Worm (Caenorhabditis elegans) whole organism, L3 larva: Measurements from ENCODE around the gene fbxb-15.
A peak's percentile ranks its signal among the peaks of the same experiment; 100 is the strongest.

Experiments
- R02D3.7 ChIP-seq: fragments of 150-350 bp; optimal IDR thresholded peaks from 2 replicates; lab custom pipeline; 2014; ENCODE audit warnings: missing biosample characterization, missing genetic modification characterization
- aly-2 ChIP-seq: fragments of 150-350 bp; optimal IDR thresholded peaks from 2 replicates; lab custom pipeline; 2014; ENCODE audit warnings: missing biosample characterization, missing genetic modification characterization
- ama-1 ChIP-seq: fragments of 150-350 bp; optimal IDR thresholded peaks from 2 replicates; lab custom pipeline; 2018
- ceh-16 ChIP-seq: sonication (generic microtip); optimal IDR thresholded peaks from 2 replicates; lab custom pipeline; 2017; ENCODE audit warnings: missing biosample characterization, missing genetic modification characterization
- ceh-28 ChIP-seq: fragments of 150-350 bp; optimal IDR thresholded peaks from 2 replicates; lab custom pipeline; 2014; ENCODE audit warnings: missing biosample characterization, missing genetic modification reagents, missing genetic modification characterization
- ceh-82 ChIP-seq: fragments of 150-350 bp; optimal IDR thresholded peaks from 2 replicates; lab custom pipeline; 2014; ENCODE audit warnings: missing biosample characterization, missing genetic modification characterization
- ceh-9 ChIP-seq: sonication (generic microtip); optimal IDR thresholded peaks from 2 replicates; lab custom pipeline; 2018; ENCODE audit warnings: missing biosample characterization, missing genetic modification characterization
- egl-27 ChIP-seq: sonication (generic microtip); optimal IDR thresholded peaks from 4 replicates; lab custom pipeline; 2017; ENCODE audit warnings: missing biosample characterization, missing genetic modification reagents, missing genetic modification characterization
- egl-5 ChIP-seq: fragments of 150-350 bp; optimal IDR thresholded peaks from 2 replicates; lab custom pipeline; 2017; ENCODE audit warnings: missing biosample characterization, missing genetic modification reagents, missing genetic modification characterization, inconsistent platforms
- elt-1 ChIP-seq: fragments of 150-350 bp; optimal IDR thresholded peaks from 2 replicates; lab custom pipeline; 2014; ENCODE audit warnings: missing biosample characterization, missing genetic modification characterization
- elt-2 ChIP-seq: sonication (generic microtip); optimal IDR thresholded peaks from 2 replicates; lab custom pipeline; 2016; ENCODE audit warnings: missing genetic modification reagents, mild to moderate bottlenecking, missing genetic modification characterization, missing compliant biosample characterization
- elt-3 ChIP-seq, 3 experiments: fragments of 150-350 bp in 1 of 3; sonication (generic microtip) in 2 of 3; optimal IDR thresholded peaks; 2 replicates in 2 of 3; 4 replicates in 1 of 3; lab custom pipeline; 2014 to 2017; ENCODE audit warnings: missing biosample characterization in 3 of 3, missing genetic modification characterization in 3 of 3
- fkh-10 ChIP-seq: sonication (generic microtip); optimal IDR thresholded peaks from 2 replicates; lab custom pipeline; 2017; ENCODE audit warnings: missing biosample characterization, missing genetic modification reagents, missing genetic modification characterization
- fkh-2 ChIP-seq: fragments of 150-350 bp; optimal IDR thresholded peaks from 2 replicates; lab custom pipeline; 2014; ENCODE audit warnings: missing biosample characterization, missing genetic modification reagents, missing genetic modification characterization
- fos-1 ChIP-seq: fragments of 150-350 bp; optimal IDR thresholded peaks from 2 replicates; lab custom pipeline; 2014; ENCODE audit warnings: missing biosample characterization, missing genetic modification characterization
- hmg-11 ChIP-seq: sonication (generic microtip); optimal IDR thresholded peaks from 2 replicates; lab custom pipeline; 2016; ENCODE audit warnings: missing genetic modification characterization, missing compliant biosample characterization
- jun-1 ChIP-seq: fragments of 150-350 bp; optimal IDR thresholded peaks from 2 replicates; lab custom pipeline; 2014; ENCODE audit warnings: missing biosample characterization, missing genetic modification reagents, missing genetic modification characterization
- lin-39 ChIP-seq: fragments of 150-350 bp; optimal IDR thresholded peaks from 2 replicates; lab custom pipeline; 2018; ENCODE audit warnings: missing biosample characterization, missing genetic modification reagents, missing genetic modification characterization
- lsy-12 ChIP-seq: sonication (generic microtip); optimal IDR thresholded peaks from 2 replicates; lab custom pipeline; 2016; ENCODE audit warnings: mild to moderate bottlenecking, missing genetic modification characterization, missing compliant biosample characterization
- mdl-1 ChIP-seq: fragments of 150-350 bp; optimal IDR thresholded peaks from 2 replicates; lab custom pipeline; 2014; ENCODE audit warnings: missing biosample characterization, missing genetic modification characterization
- mml-1 ChIP-seq: fragments of 150-350 bp; sonication (generic microtip); optimal IDR thresholded peaks from 3 replicates; lab custom pipeline; 2014; ENCODE audit warnings: missing biosample characterization, missing genetic modification characterization
- nfya-1 ChIP-seq: sonication (generic microtip); optimal IDR thresholded peaks from 2 replicates; lab custom pipeline; 2017; ENCODE audit warnings: missing genetic modification characterization, mild to moderate bottlenecking, missing compliant biosample characterization, antibody characterized with exemption, moderate library complexity; ENCODE audit not compliant: insufficient read depth
- nhr-12 ChIP-seq: fragments of 150-350 bp; optimal IDR thresholded peaks from 2 replicates; lab custom pipeline; 2014; ENCODE audit warnings: missing biosample characterization, missing genetic modification characterization
- nhr-23 ChIP-seq: fragments of 150-350 bp; optimal IDR thresholded peaks from 2 replicates; lab custom pipeline; 2014; ENCODE audit warnings: missing biosample characterization, missing genetic modification reagents, missing genetic modification characterization
- nhr-237 ChIP-seq: fragments of 150-350 bp; optimal IDR thresholded peaks from 2 replicates; lab custom pipeline; 2014; ENCODE audit warnings: missing biosample characterization, missing genetic modification characterization
- nhr-25 ChIP-seq: sonication (generic microtip); optimal IDR thresholded peaks from 2 replicates; lab custom pipeline; 2017; ENCODE audit warnings: missing biosample characterization, missing genetic modification characterization
- nhr-43 ChIP-seq: sonication (generic microtip); optimal IDR thresholded peaks from 2 replicates; lab custom pipeline; 2016; ENCODE audit warnings: mild to moderate bottlenecking, missing genetic modification characterization, missing compliant biosample characterization; ENCODE audit not compliant: poor library complexity, severe bottlenecking
- nhr-67 ChIP-seq: fragments of 150-350 bp; optimal IDR thresholded peaks from 2 replicates; lab custom pipeline; 2014; ENCODE audit warnings: missing biosample characterization, missing genetic modification characterization
- nhr-76 ChIP-seq: fragments of 150-350 bp; sonication (generic microtip); optimal IDR thresholded peaks from 5 replicates; lab custom pipeline; 2014; ENCODE audit warnings: missing biosample characterization, missing genetic modification characterization
- pha-4 ChIP-seq: fragments of 150-350 bp; optimal IDR thresholded peaks from 2 replicates; lab custom pipeline; 2014; ENCODE audit warnings: missing biosample characterization, missing genetic modification reagents, missing genetic modification characterization
- pqm-1 ChIP-seq: fragments of 150-350 bp; optimal IDR thresholded peaks from 2 replicates; lab custom pipeline; 2017; ENCODE audit warnings: missing biosample characterization, missing genetic modification characterization, inconsistent platforms
- sea-2 ChIP-seq: fragments of 150-350 bp; sonication (generic microtip); optimal IDR thresholded peaks from 4 replicates; lab custom pipeline; 2014; ENCODE audit warnings: missing biosample characterization, missing genetic modification reagents, missing genetic modification characterization
- skn-1 ChIP-seq: fragments of 150-350 bp; optimal IDR thresholded peaks from 2 replicates; lab custom pipeline; 2014; ENCODE audit warnings: missing biosample characterization, missing genetic modification characterization
- snpc-4 ChIP-seq: fragments of 150-350 bp; optimal IDR thresholded peaks from 2 replicates; lab custom pipeline; 2014; ENCODE audit warnings: missing biosample characterization, missing genetic modification characterization
- unc-39 ChIP-seq: sonication (generic microtip); optimal IDR thresholded peaks from 4 replicates; lab custom pipeline; 2017; ENCODE audit warnings: missing biosample characterization, missing genetic modification characterization
- unc-62 ChIP-seq: fragments of 150-350 bp; sonication (generic microtip); optimal IDR thresholded peaks from 4 replicates; lab custom pipeline; 2014; ENCODE audit warnings: missing biosample characterization, missing genetic modification reagents, missing genetic modification characterization

The fbxb-15 gene

ce11 chrII:1624572-1624971 lies 28.7 kb downstream of the fbxb-15 start, which contains the start of gene fbxa-160:
Gene fbxa-160, minus strand, starts transcription at chrII:1624672.
- TF ChIP-seq ama-1 (no peak), ceh-9 (no peak), elt-3 (tag; optimal IDR thresholded peaks at IDR 0.05; lab: Kevin White, UChicago) (no peak)

ce11 chrII:1621795-1622194 lies 31.5 kb downstream of the fbxb-15 start:
- no peak for TF ChIP-seq nhr-12
- TF ChIP-seq R02D3.7 (tag; lab: Kevin White, UChicago): no peak
- TF ChIP-seq hmg-11: no peak
- peak; percentile 65 for TF ChIP-seq pha-4 (tag; lab: Kevin White, UChicago)
- no peak for TF ChIP-seq egl-27 (tag; lab: Kevin White, UChicago)
- TF ChIP-seq jun-1 (tag; lab: Kevin White, UChicago): peak; percentile 67
- peak; percentile 93 for TF ChIP-seq elt-2 (tag; lab: Kevin White, UChicago)
- TF ChIP-seq unc-62 (GFP tag; lab: Kevin White, UChicago): no peak
- no peak for TF ChIP-seq sea-2 (GFP tag; lab: Kevin White, UChicago)
- peak; percentile 84 for TF ChIP-seq pqm-1 (tag; lab: Kevin White, UChicago)

- TF ChIP-seq nhr-67: no peak
- TF ChIP-seq aly-2 (tag; lab: Kevin White, UChicago): no peak
- no peak for TF ChIP-seq fos-1
- TF ChIP-seq nfya-1: no peak
- TF ChIP-seq snpc-4 (tag; lab: Kevin White, UChicago): no peak
- TF ChIP-seq fkh-2 (tag; lab: Kevin White, UChicago): no peak
- TF ChIP-seq jun-1 (tag; lab: Kevin White, UChicago): no peak
- TF ChIP-seq ceh-16 (tag; lab: Kevin White, UChicago): no peak
Measured at ce11 chrII:1621180-1621579, 32.1 kb downstream of the fbxb-15 start, which contains the start of gene fbxa-158. Gene fbxa-158, minus strand, starts transcription at chrII:1621280.

ce11 chrII:1618948-1619347 lies 34.3 kb downstream of the fbxb-15 start, which contains the start of gene fbxa-166:
Gene fbxa-166, minus strand, starts transcription at chrII:1619048.
- TF ChIP-seq pqm-1 (tag; lab: Kevin White, UChicago) (no peak), ama-1 (no peak)
- TF ChIP-seq, all 47 proteins: peak for 0

- no peak for TF ChIP-seq nhr-43 (tag; lab: Kevin White, UChicago)
- no peak for TF ChIP-seq unc-62 (GFP tag; lab: Kevin White, UChicago)
- TF ChIP-seq R02D3.7 (tag; lab: Kevin White, UChicago): no peak
- no peak for TF ChIP-seq egl-27 (tag; lab: Kevin White, UChicago)
- TF ChIP-seq ceh-16 (tag; lab: Kevin White, UChicago): no peak
- TF ChIP-seq nhr-76 (tag; lab: Kevin White, UChicago): no peak
- TF ChIP-seq elt-1: no peak
- TF ChIP-seq skn-1 (tag; lab: Kevin White, UChicago): no peak
- no peak for TF ChIP-seq mdl-1
Measured at ce11 chrII:1616382-1616781, 36.9 kb downstream of the fbxb-15 start, which contains the start of gene fbxa-165. Gene fbxa-165, minus strand, starts transcription at chrII:1616482.

- no peak for TF ChIP-seq elt-3 (tag; optimal IDR thresholded peaks at IDR 0.05; lab: Kevin White, UChicago)
- TF ChIP-seq pha-4 (tag; lab: Kevin White, UChicago): peak; percentile 11
- TF ChIP-seq elt-2 (tag; lab: Kevin White, UChicago): peak; percentile 32
- no peak for TF ChIP-seq unc-39
Measured at ce11 chrII:1613972-1614371, 39.3 kb downstream of the fbxb-15 start, which contains the start of gene fbxa-164. Gene fbxa-164, minus strand, starts transcription at chrII:1614072.

ce11 chrII:1610630-1611029 lies 42.7 kb downstream of the fbxb-15 start, which contains the start of gene fbxa-163:
Gene fbxa-163, minus strand, starts transcription at chrII:1610730.
- no peak for TF ChIP-seq ama-1
- TF ChIP-seq egl-27 (tag; lab: Kevin White, UChicago): no peak
- TF ChIP-seq ceh-82: no peak
- peak; percentile 5 for TF ChIP-seq elt-2 (tag; lab: Kevin White, UChicago)
- no peak for TF ChIP-seq elt-1

ce11 chrII:1608915-1609314 lies 44.4 kb downstream of the fbxb-15 start:
- TF ChIP-seq R02D3.7 (tag; lab: Kevin White, UChicago) (no peak), elt-1 (no peak), pha-4 (tag; lab: Kevin White, UChicago) (peak; percentile 34), nhr-23 (tag; lab: Kevin White, UChicago) (no peak), nhr-237 (no peak), fkh-10 (GFP tag; lab: Kevin White, UChicago) (no peak), ceh-82 (no peak), skn-1 (tag; lab: Kevin White, UChicago) (no peak), unc-39 (no peak), ceh-28 (no peak), mml-1 (tag; lab: Kevin White, UChicago) (no peak), lin-39 (no peak), lsy-12 (no peak), pqm-1 (tag; lab: Kevin White, UChicago) (peak; percentile 14), unc-62 (GFP tag; lab: Kevin White, UChicago) (no peak), fkh-2 (tag; lab: Kevin White, UChicago) (no peak), egl-5 (tag; lab: Kevin White, UChicago) (no peak), nhr-67 (no peak), nhr-25 (tag; lab: Kevin White, UChicago) (no peak), jun-1 (tag; lab: Kevin White, UChicago) (peak; percentile 6), elt-2 (tag; lab: Kevin White, UChicago) (peak; percentile 88)
